Fruit fly (Drosophila melanogaster) whole organism, embryonic: ENCODE data around the gene CG10702.

Source experiments
- Atf-2 ChIP-seq: fragments of 200-800 bp; sonication (Bioruptor generic); optimal IDR thresholded peaks from 2 replicates; lab custom pipeline; 2016; ENCODE audit warnings: missing biosample characterization, missing genetic modification characterization
- Atf6 ChIP-seq: fragments of 200-800 bp; sonication (Bioruptor generic); IDR thresholded peaks from 2 replicates; pipeline ENCODE4 v1.3.6; 2022; ENCODE audit warnings: missing biosample characterization, missing genetic modification characterization
- B-H1 ChIP-seq: fragments of 200-800 bp; sonication (Bioruptor generic); IDR thresholded peaks from 3 replicates; pipeline ENCODE4 v1.3.6; 2022; ENCODE audit warnings: missing biosample characterization, missing genetic modification characterization
- Bdp1 ChIP-seq: fragments of 200-800 bp; sonication (Bioruptor generic); optimal IDR thresholded peaks from 3 replicates; lab custom pipeline; 2016; ENCODE audit warnings: missing biosample characterization, missing genetic modification characterization
- CG10267 ChIP-seq: fragments of 200-800 bp; sonication (Bioruptor generic); optimal IDR thresholded peaks from 2 replicates; lab custom pipeline; 2018; ENCODE audit warnings: missing biosample characterization, mild to moderate bottlenecking, missing genetic modification characterization, moderate library complexity
- CG11696 ChIP-seq: fragments of 200-800 bp; sonication (Bioruptor generic); IDR thresholded peaks from 2 replicates; pipeline ENCODE4 v1.3.6; 2022; ENCODE audit warnings: missing biosample characterization, missing genetic modification characterization
- CG14014 ChIP-seq: fragments of 200-800 bp; sonication (Bioruptor generic); IDR thresholded peaks from 2 replicates; pipeline ENCODE4 v1.3.6; 2022; ENCODE audit warnings: missing biosample characterization, missing genetic modification characterization
- CG14050 ChIP-seq: fragments of 200-800 bp; sonication (Bioruptor generic); IDR thresholded peaks from 3 replicates; pipeline ENCODE4 v1.3.6; 2022; ENCODE audit warnings: missing biosample characterization, missing genetic modification characterization
- CG14710 ChIP-seq: fragments of 200-800 bp; sonication (Bioruptor generic); optimal IDR thresholded peaks from 3 replicates; lab custom pipeline; 2019; ENCODE audit warnings: missing biosample characterization, mild to moderate bottlenecking, missing genetic modification characterization, moderate library complexity
- CG16815 ChIP-seq: fragments of 200-800 bp; sonication (Bioruptor generic); optimal IDR thresholded peaks from 3 replicates; lab custom pipeline; 2017; ENCODE audit warnings: missing biosample characterization, mild to moderate bottlenecking, missing genetic modification characterization
- CG17802 ChIP-seq: fragments of 200-800 bp; sonication (Bioruptor generic); optimal IDR thresholded peaks from 2 replicates; lab custom pipeline; 2018; ENCODE audit warnings: missing biosample characterization, mild to moderate bottlenecking, missing genetic modification characterization, moderate library complexity
- CG4617 ChIP-seq: fragments of 200-800 bp; sonication (Bioruptor generic); optimal IDR thresholded peaks from 3 replicates; lab custom pipeline; 2016; ENCODE audit warnings: missing biosample characterization, missing genetic modification characterization, borderline replicate concordance
- CG4707 ChIP-seq: fragments of 200-800 bp; sonication (Bioruptor generic); optimal IDR thresholded peaks from 2 replicates; lab custom pipeline; 2018; ENCODE audit warnings: missing biosample characterization, mild to moderate bottlenecking, missing genetic modification characterization, moderate library complexity
- CG5953 ChIP-seq: fragments of 200-800 bp; sonication (Bioruptor generic); IDR thresholded peaks from 2 replicates; pipeline ENCODE4 v1.3.6; 2022; ENCODE audit warnings: missing biosample characterization, missing genetic modification characterization
- CG7357 ChIP-seq: fragments of 200-800 bp; sonication (Bioruptor generic); IDR thresholded peaks from 3 replicates; pipeline ENCODE4 v1.3.6; 2022; ENCODE audit warnings: missing biosample characterization, missing genetic modification characterization
- CG7786 ChIP-seq: fragments of 200-800 bp; sonication (Bioruptor generic); optimal IDR thresholded peaks from 2 replicates; lab custom pipeline; 2016; ENCODE audit warnings: missing biosample characterization, missing genetic modification characterization
- CG8388 ChIP-seq: fragments of 200-800 bp; sonication (Bioruptor generic); optimal IDR thresholded peaks from 2 replicates; lab custom pipeline; 2019; ENCODE audit warnings: missing biosample characterization, mild to moderate bottlenecking, missing genetic modification characterization, moderate library complexity
- CG9817 ChIP-seq: fragments of 200-800 bp; sonication (Bioruptor generic); optimal IDR thresholded peaks from 2 replicates; lab custom pipeline; 2018; ENCODE audit warnings: missing biosample characterization, mild to moderate bottlenecking, missing genetic modification characterization, moderate library complexity
- CTCF ChIP-seq: fragments of 200-800 bp; sonication (Bioruptor generic); optimal IDR thresholded peaks from 2 replicates; lab custom pipeline; 2017; ENCODE audit warnings: missing biosample characterization, mild to moderate bottlenecking, missing genetic modification characterization, moderate library complexity
- CrebB ChIP-seq: fragments of 200-800 bp; sonication (Bioruptor generic); optimal IDR thresholded peaks from 3 replicates; lab custom pipeline; 2018; ENCODE audit warnings: missing biosample characterization, mild to moderate bottlenecking, missing genetic modification characterization
- Dfd ChIP-seq, 2 experiments: fragments of >200 bp; optimal IDR thresholded peaks; 2 replicates each; lab custom pipeline; 2017; ENCODE audit warnings: missing biosample characterization in 2 of 2, missing genetic modification characterization in 2 of 2
- Dp ChIP-seq: fragments of 200-800 bp; sonication (Bioruptor generic); optimal IDR thresholded peaks from 2 replicates; lab custom pipeline; 2018; ENCODE audit warnings: missing biosample characterization, mild to moderate bottlenecking, missing genetic modification characterization, moderate library complexity
- Ets97D ChIP-seq: fragments of 200-800 bp; sonication (Bioruptor generic); optimal IDR thresholded peaks from 3 replicates; lab custom pipeline; 2016; ENCODE audit warnings: missing biosample characterization, missing genetic modification characterization
- Jarid2 ChIP-seq: fragments of 200-800 bp; sonication (Bioruptor generic); optimal IDR thresholded peaks from 3 replicates; lab custom pipeline; 2017; ENCODE audit warnings: mild to moderate bottlenecking, missing biosample characterization, missing genetic modification reagents, missing genetic modification characterization
- Mad ChIP-seq: fragments of 200-800 bp; sonication (Bioruptor generic); optimal IDR thresholded peaks from 2 replicates; lab custom pipeline; 2016; ENCODE audit warnings: missing biosample characterization, missing genetic modification characterization
- Mrtf ChIP-seq: fragments of 200-800 bp; sonication (Bioruptor generic); IDR thresholded peaks from 3 replicates; pipeline ENCODE4 v1.3.6; 2022; ENCODE audit warnings: missing biosample characterization, missing genetic modification characterization
- Myb ChIP-seq: fragments of 200-800 bp; sonication (Bioruptor generic); optimal IDR thresholded peaks from 2 replicates; lab custom pipeline; 2016; ENCODE audit warnings: missing biosample characterization, missing genetic modification characterization
- Nf-YA ChIP-seq: fragments of 200-800 bp; sonication (Bioruptor generic); IDR thresholded peaks from 2 replicates; pipeline ENCODE4 v1.3.6; 2022; ENCODE audit warnings: missing biosample characterization, missing genetic modification characterization
- Taf1 ChIP-seq: fragments of 200-800 bp; sonication (Bioruptor generic); IDR thresholded peaks from 2 replicates; pipeline ENCODE4 v1.3.6; 2022; ENCODE audit warnings: missing biosample characterization, missing genetic modification characterization
- Usf ChIP-seq: fragments of 200-800 bp; sonication (Bioruptor generic); optimal IDR thresholded peaks from 2 replicates; lab custom pipeline; 2017; ENCODE audit warnings: missing genotype, missing biosample characterization, missing genetic modification characterization
- Xbp1 ChIP-seq: fragments of 200-800 bp; sonication (Bioruptor generic); optimal IDR thresholded peaks from 3 replicates; lab custom pipeline; 2016; ENCODE audit warnings: missing biosample characterization, mild to moderate bottlenecking, missing genetic modification characterization
- Xrp1 ChIP-seq: fragments of 200-800 bp; sonication (Bioruptor generic); IDR thresholded peaks from 2 replicates; pipeline ENCODE4 v1.3.6; 2022; ENCODE audit warnings: missing biosample characterization, missing genetic modification characterization
- ara ChIP-seq: fragments of 200-800 bp; sonication (Bioruptor generic); IDR thresholded peaks from 2 replicates; pipeline ENCODE4 v1.3.6; 2022; ENCODE audit warnings: missing biosample characterization, missing genetic modification characterization
- caup ChIP-seq: fragments of 200-800 bp; sonication (Bioruptor generic); optimal IDR thresholded peaks from 3 replicates; lab custom pipeline; 2017; ENCODE audit warnings: missing biosample characterization, mild to moderate bottlenecking, missing genetic modification characterization, moderate library complexity; ENCODE audit not compliant: severe bottlenecking
- cg ChIP-seq: fragments of 200-800 bp; sonication (Bioruptor generic); optimal IDR thresholded peaks from 3 replicates; lab custom pipeline; 2019; ENCODE audit warnings: missing biosample characterization, mild to moderate bottlenecking, missing genetic modification characterization, moderate library complexity
- emc ChIP-seq: fragments of 200-800 bp; sonication (Bioruptor generic); optimal IDR thresholded peaks from 2 replicates; lab custom pipeline; 2016; ENCODE audit warnings: missing biosample characterization, missing genetic modification characterization
- fd3F ChIP-seq: fragments of 200-800 bp; sonication (Bioruptor generic); optimal IDR thresholded peaks from 2 replicates; lab custom pipeline; 2018; ENCODE audit warnings: missing biosample characterization, mild to moderate bottlenecking, missing genetic modification characterization, moderate library complexity
- gce ChIP-seq: fragments of 200-800 bp; sonication (Bioruptor generic); IDR thresholded peaks from 3 replicates; pipeline ENCODE4 v1.3.6; 2022; ENCODE audit warnings: missing biosample characterization, missing genetic modification characterization
- grn ChIP-seq: fragments of 200-800 bp; sonication (Bioruptor generic); optimal IDR thresholded peaks from 3 replicates; lab custom pipeline; 2017; ENCODE audit warnings: missing biosample characterization, missing genetic modification characterization
- gt ChIP-seq: fragments of 200-800 bp; sonication (Bioruptor generic); IDR thresholded peaks from 2 replicates; pipeline ENCODE4 v1.3.6; 2022; ENCODE audit warnings: missing biosample characterization, missing genetic modification characterization
- hb ChIP-seq: fragments of 200-800 bp; sonication (Bioruptor generic); IDR thresholded peaks from 3 replicates; pipeline ENCODE4 v1.3.6; 2022; ENCODE audit warnings: missing biosample characterization, missing genetic modification characterization; ENCODE audit not compliant: partially characterized antibody
- inv ChIP-seq: fragments of 200-800 bp; sonication (Bioruptor generic); IDR thresholded peaks from 2 replicates; pipeline ENCODE4 v1.3.6; 2022; ENCODE audit warnings: missing biosample characterization, missing genetic modification characterization; ENCODE audit not compliant: partially characterized antibody
- prd ChIP-seq, 3 experiments: fragments of >200 bp in 2 of 3; fragments of 200-800 bp in 1 of 3; sonication (Bioruptor generic) in 1 of 3; optimal IDR thresholded peaks in 2 of 3; IDR thresholded peaks in 1 of 3; 2 replicates in 2 of 3; 3 replicates in 1 of 3; pipeline versions ENCODE4 v1.3.6 to Lab custom; 2017 to 2022; ENCODE audit warnings: missing biosample characterization in 1 of 3, missing genetic modification characterization in 1 of 3
- sima ChIP-seq: fragments of 200-800 bp; sonication (Bioruptor generic); optimal IDR thresholded peaks from 2 replicates; lab custom pipeline; 2016; ENCODE audit warnings: missing biosample characterization, missing genetic modification characterization
- unc-4 ChIP-seq: fragments of 200-800 bp; sonication (Bioruptor generic); IDR thresholded peaks from 2 replicates; pipeline ENCODE4 v1.3.6; 2022; ENCODE audit warnings: missing biosample characterization, missing genetic modification characterization; ENCODE audit not compliant: partially characterized antibody
- wdn ChIP-seq: fragments of 200-800 bp; sonication (Bioruptor generic); IDR thresholded peaks from 2 replicates; pipeline ENCODE4 v1.3.6; 2022; ENCODE audit warnings: missing biosample characterization, missing genetic modification characterization
- zf30C ChIP-seq: fragments of 200-800 bp; sonication (Bioruptor generic); optimal IDR thresholded peaks from 3 replicates; lab custom pipeline; 2018; ENCODE audit warnings: missing biosample characterization, mild to moderate bottlenecking, missing genetic modification characterization
- zfh2 ChIP-seq: fragments of 200-800 bp; sonication (Bioruptor generic); optimal IDR thresholded peaks from 2 replicates; lab custom pipeline; 2016; ENCODE audit warnings: missing biosample characterization, missing genetic modification characterization

CG10702 gene

DNA sequence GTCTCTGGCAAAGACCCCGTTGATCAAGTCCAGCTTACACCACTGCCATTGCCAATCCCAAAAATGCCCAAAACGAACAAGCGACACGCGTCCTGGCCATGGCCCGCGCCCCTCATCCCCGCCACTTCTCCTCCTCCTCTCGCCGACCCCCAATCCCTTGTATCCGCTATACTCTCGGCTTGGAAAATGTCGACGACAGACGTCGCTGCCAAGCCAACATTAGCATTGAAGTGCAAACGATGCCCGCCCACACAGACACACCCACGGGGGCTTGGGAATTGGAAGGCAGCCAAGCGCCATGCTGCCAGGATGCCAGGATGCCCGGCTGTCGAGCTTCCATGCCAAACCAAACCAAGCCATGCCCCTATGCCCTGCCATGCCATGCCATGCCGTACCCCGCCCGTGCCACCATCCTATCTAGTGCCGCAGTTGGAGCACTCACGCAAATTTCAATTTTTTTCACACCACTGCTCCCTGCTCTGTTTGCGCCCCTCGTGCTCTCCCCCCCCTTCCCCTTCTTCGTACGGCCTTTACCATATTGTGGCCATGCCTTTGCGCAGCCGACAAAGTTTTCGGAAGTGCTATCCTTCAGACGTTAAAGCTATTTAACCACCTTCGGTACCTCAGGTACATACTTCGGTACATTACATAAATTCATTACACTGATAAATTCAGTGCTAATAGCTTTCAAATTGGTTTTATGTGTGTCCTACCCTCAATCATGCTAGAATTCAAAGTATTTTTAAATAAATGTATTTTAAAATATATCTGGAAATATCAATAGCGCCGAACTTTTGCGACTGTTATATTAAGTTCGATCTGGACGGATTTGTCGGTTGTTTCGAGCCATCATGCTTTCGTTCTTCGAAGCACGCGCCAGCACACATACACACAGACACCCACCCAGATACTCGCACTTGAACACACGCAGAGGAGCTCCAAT is 48.1 kb downstream of the CG10702 start (continued):
- TF ChIP-seq CG14710 (tag; lab: Kevin White, UChicago) (peak; percentile 56), Ets97D (GFP tag; lab: Kevin White, UChicago) (no peak), CTCF (GFP tag; lab: Kevin White, UChicago) (no peak), CG10267 (tag; lab: Kevin White, UChicago) (peak; percentile 68), Dfd (GFP tag; optimal IDR thresholded peaks at IDR 0.05; lab: Kevin White, UChicago) (no peak), Myb (peak; percentile 24), CG7357 (GFP tag; lab: Robert Waterston, UW) (peak; percentile 39; the same call in 1 of the 3 replicates), zf30C (GFP tag; lab: Kevin White, UChicago) (no peak), CG8388 (GFP tag; lab: Kevin White, UChicago) (peak; percentile 77), CrebB (tag; lab: Kevin White, UChicago) (peak; percentile 65), prd (optimal IDR thresholded peaks at IDR 0.05; lab: Kevin White, UChicago) (no peak), prd (GFP tag; IDR thresholded peaks at IDR 0.05; lab: Robert Waterston, UW) (peak; percentile 48; the same call in 2 of the 3 replicates), Atf-2 (peak; percentile 1), hb (no peak), CG14014 (peak; percentile 76), CG17802 (tag; lab: Kevin White, UChicago) (peak; percentile 16), ara (GFP tag; lab: Robert Waterston, UW) (peak; percentile 49; the same call in 1 of the 2 replicates), CG16815 (GFP tag; lab: Kevin White, UChicago) (peak; percentile 51), wdn (GFP tag; lab: Robert Waterston, UW) (peak; percentile 47; the same call in 1 of the 2 replicates), CG11696 (no peak), Xrp1 (GFP tag; lab: Robert Waterston, UW) (peak; percentile 79), B-H1 (GFP tag; lab: Robert Waterston, UW) (no peak), zfh2 (GFP tag; lab: Kevin White, UChicago) (peak; percentile 38), CG14050 (GFP tag; lab: Robert Waterston, UW) (peak; percentile 64), CG4707 (GFP tag; lab: Kevin White, UChicago) (peak; percentile 24), Bdp1 (GFP tag; lab: Kevin White, UChicago) (peak; percentile 35), fd3F (GFP tag; lab: Kevin White, UChicago) (peak; percentile 80), unc-4 (GFP tag; lab: Robert Waterston, UW) (no peak), CG5953 (no peak), Usf (GFP tag; lab: Kevin White, UChicago) (peak; percentile 32), Mad (GFP tag; lab: Kevin White, UChicago) (peak; percentile 25), Taf1 (peak; percentile 27; the same call in 1 of the 2 replicates), gt (GFP tag; lab: Robert Waterston, UW) (no peak), gce (peak; percentile 59; the same call in 1 of the 3 replicates), CG7786 (GFP tag; lab: Kevin White, UChicago) (no peak), Nf-YA (GFP tag; lab: Robert Waterston, UW) (peak; percentile 38; the same call in 1 of the 2 replicates), CG4617 (GFP tag; lab: Kevin White, UChicago) (no peak), grn (GFP tag; lab: Kevin White, UChicago) (no peak), caup (GFP tag; lab: Kevin White, UChicago) (peak; percentile 74), Atf6 (GFP tag; lab: Robert Waterston, UW) (peak; percentile 72), CG9817 (tag; lab: Kevin White, UChicago) (peak; percentile 75), Jarid2 (GFP tag; lab: Kevin White, UChicago) (peak; percentile 41), Dp (GFP tag; lab: Kevin White, UChicago) (no peak), inv (GFP tag; lab: Robert Waterston, UW) (no peak), emc (GFP tag; lab: Kevin White, UChicago) (no peak), Mrtf (GFP tag; lab: Robert Waterston, UW) (0 out of 3 replicates have a peak, but pooled peaks have one; percentile 26), sima (no peak), cg (GFP tag; lab: Kevin White, UChicago) (peak; percentile 31), Xbp1 (GFP tag; lab: Kevin White, UChicago) (peak; percentile 69)
